Fruit fly (Drosophila melanogaster) S2 (cell line): ENCODE measurements around the gene SCCRO.

Source experiments
- CG8478 ChIP-seq: fragments of >200 bp; optimal IDR thresholded peaks from 2 replicates; lab custom pipeline; 2018
- CTCF ChIP-seq, 2 experiments: fragments of >200 bp; optimal IDR thresholded peaks; 2 replicates each; lab custom pipeline; 2018

The SCCRO gene

DNA sequence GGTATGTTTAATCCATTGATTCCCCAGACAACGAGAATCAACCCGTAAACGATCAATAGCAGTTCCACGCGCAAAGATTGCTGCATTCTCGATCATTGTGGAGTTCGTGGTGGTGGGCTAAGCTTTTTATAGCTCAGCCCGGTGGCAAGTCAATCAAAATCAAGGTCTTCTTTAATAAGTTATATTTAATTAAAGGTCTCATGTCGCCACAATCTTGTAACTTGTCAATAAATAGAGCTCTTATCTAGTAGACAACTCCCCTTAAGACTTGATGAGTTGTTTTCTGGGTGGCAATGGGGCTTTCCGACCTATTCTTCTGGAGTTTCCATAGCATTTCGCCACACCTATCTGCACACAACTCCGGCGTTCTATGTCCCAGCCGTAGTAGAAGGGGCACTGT, 35.1 kb upstream of the SCCRO start, which contains the start of gene CG42728:
Gene CG42728, minus strand, starts transcription at position 101 of the 400 bp plus-strand sequence.
- TF ChIP-seq CTCF (optimal IDR thresholded peaks at IDR 0.05; lab: Kevin White, UChicago) (no peak), CG8478 (lab: Kevin White, UChicago) (no peak)

DNA sequence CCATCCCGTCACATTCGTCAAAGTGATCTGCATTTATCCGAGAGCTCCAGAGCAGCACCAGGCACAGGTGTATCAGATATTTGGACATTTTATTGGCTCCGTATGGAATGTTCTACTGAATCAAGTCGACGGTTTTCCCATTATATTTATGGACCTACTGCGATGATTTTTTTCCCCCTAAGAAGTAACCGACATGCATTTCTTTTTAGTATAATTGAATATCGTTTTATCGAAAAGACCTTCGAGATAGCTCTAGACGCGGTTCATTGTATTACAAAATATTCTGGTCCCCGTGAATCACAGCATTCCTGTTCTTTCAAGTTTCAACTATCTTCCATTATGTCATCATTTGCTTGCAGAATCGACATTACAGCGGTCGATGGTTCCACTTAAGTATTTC, 34.1 kb upstream of the SCCRO start, which contains the start of gene obst-H:
Gene obst-H, minus strand, starts transcription at position 101 of the 400 bp plus-strand sequence.
- TF ChIP-seq CG8478 (lab: Kevin White, UChicago), result no peak
- no peak for TF ChIP-seq CTCF (optimal IDR thresholded peaks at IDR 0.05; lab: Kevin White, UChicago)

DNA sequence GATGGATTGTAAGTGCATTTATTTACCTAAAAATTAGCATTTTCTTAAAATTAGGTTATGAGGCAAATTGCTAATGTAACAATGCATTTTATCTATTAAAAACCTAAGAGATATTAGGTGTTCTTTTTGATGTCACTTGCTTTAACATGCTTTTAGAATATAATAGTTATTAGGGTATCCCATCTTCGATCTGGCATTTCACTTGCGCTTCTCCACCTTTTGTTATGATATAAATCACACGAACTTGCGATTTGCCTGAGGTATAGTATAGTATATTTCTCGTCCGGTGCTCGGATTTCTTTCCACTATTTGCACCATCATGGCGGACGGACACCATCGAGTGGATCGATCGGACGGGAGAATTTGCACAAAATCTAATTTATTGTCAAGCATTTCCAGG, 33.2 kb upstream of the SCCRO start:
- TF ChIP-seq CG8478 (lab: Kevin White, UChicago), result no peak
- TF ChIP-seq CTCF (optimal IDR thresholded peaks at IDR 0.05; lab: Kevin White, UChicago), result no peak

DNA sequence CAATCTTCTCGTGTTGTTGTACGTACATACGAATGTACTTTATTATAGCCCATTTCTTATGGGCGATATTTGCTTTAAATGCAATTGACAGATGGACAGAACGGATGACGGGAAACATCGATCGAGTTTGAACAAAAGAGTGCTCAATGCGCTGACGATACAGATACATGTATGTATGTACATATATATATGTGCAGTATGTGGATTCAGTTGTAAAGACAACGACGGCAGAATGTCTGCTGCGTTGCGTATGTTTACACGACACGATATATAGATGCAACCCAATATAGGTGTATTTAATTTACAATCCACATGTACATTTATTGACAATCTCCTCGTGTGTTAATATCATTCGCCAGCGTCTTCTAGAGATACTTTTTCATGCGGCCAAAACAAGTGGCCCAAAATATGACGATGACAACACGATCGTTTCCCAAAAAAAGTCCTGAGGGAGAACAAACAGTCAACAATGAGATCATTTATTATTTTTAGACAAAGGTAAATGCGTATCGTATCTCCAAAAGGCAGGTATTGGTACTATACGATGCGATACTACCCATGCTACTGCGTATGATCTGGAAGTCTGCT, 32.5 kb upstream of the SCCRO start:
- TF ChIP-seq CTCF (optimal IDR thresholded peaks at IDR 0.05; lab: Kevin White, UChicago) (no peak), CG8478 (lab: Kevin White, UChicago) (no peak)

DNA sequence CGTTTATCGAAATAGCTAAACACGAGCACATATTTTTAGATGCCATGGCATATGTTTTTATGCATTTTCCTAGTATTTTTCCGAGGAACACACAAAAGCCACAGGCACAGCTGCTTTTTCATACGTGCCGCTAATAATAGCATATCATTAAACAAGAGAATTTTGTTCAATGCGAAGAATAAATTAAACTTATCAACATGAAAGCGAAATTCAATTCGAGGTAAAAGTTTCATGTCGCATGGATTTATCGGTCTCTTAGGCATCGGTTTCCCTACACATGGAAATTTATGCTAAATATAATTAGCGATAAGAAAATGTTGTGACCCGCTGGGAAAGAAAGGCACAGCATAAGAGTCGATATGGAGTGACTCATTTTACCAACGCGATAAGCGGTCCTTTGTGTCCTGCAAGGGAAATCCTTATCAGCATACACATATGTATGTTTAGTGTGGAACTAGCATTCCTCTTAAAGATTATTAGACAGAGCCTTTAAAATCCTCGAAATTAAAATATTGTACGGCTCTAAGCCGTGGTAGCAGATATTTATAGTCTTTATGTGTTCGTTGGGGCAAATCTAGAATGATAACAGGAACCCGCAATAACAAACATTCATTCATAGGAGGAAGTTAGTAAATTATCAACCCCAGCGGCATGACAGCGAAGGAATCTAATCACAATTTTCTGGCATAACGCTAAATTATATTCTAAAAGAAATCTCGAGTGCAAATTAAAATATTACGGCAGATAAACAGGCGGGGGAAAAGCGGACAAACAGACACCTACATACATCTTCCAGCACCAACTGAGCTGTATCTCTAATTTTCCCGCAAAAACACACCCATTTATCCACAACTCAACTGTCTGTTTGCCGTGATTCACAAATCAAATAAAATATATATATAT, 31.6 kb upstream of the SCCRO start, which contains the start of gene CG43248:
Gene CG43248, minus strand, starts transcription at position 51 of the 903 bp plus-strand sequence.
- no peak for TF ChIP-seq CG8478 (lab: Kevin White, UChicago)
- TF ChIP-seq CTCF (optimal IDR thresholded peaks at IDR 0.05; lab: Kevin White, UChicago), result no peak

DNA sequence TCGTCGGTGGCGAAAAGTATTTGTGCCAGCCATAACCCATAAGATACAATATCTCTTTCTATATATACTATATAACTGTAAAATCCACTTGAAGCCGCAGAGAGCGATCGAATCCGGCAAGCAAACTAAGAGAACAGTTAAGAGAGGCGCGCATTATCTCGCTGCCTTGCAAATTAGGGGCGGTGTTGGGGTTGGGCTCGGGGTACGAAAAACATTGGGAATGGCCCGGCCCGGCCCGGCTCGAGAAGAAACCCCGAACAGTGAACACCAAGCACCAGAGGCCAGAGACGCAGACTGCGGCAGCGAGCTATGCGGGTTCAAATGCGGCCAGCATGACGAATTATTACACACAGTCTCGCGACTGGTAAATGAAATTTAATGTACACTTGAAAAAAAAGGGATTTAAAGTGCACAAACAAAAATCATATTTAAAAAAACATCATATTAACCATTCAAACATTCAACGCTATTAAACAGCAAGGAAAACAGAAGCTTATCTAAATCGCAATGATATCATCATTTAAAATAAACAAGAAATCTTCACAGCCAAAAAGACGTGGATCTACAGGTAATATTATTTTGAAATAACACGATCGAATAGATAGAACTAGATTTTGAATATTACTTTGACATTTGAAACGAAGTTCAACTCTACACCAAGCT, 30.7 kb upstream of the SCCRO start:
- TF ChIP-seq CTCF (optimal IDR thresholded peaks at IDR 0.05; lab: Kevin White, UChicago) (no peak), CG8478 (lab: Kevin White, UChicago) (no peak)

DNA sequence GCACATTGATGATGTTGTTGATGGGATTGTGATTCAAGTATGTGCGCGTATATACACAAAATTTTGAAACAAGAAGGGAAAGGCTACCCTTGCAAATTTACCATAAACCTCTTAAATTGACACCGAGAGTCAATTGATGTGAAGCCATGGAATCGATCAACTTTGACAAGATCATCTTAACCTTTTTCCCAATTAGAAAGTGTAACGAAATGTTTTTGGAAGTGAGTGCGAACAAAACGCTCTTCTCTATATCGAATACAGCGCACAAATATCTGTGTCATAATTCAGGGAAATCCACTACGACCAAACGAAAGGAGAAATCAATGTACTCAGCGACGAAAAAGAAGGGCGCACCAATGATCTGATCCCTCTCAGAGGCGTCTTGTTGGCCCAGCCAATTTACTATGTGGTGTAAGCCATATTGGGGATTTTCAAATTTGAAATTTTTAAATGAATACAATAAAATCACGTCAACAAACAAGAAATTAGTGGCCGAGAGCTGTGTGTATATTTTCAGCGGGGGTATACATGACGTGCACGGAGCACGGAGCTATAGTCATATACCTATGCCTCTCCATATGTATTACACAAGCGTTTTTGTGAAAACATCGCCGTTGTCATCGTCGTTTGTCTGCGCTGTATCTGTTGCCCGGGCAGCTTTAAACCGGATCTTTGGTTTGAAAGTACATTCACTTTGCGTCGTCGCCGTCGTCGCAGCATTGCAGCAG, 29.7 kb upstream of the SCCRO start:
- TF ChIP-seq CG8478 (lab: Kevin White, UChicago) (no peak), CTCF (optimal IDR thresholded peaks at IDR 0.05; lab: Kevin White, UChicago) (no peak)

DNA sequence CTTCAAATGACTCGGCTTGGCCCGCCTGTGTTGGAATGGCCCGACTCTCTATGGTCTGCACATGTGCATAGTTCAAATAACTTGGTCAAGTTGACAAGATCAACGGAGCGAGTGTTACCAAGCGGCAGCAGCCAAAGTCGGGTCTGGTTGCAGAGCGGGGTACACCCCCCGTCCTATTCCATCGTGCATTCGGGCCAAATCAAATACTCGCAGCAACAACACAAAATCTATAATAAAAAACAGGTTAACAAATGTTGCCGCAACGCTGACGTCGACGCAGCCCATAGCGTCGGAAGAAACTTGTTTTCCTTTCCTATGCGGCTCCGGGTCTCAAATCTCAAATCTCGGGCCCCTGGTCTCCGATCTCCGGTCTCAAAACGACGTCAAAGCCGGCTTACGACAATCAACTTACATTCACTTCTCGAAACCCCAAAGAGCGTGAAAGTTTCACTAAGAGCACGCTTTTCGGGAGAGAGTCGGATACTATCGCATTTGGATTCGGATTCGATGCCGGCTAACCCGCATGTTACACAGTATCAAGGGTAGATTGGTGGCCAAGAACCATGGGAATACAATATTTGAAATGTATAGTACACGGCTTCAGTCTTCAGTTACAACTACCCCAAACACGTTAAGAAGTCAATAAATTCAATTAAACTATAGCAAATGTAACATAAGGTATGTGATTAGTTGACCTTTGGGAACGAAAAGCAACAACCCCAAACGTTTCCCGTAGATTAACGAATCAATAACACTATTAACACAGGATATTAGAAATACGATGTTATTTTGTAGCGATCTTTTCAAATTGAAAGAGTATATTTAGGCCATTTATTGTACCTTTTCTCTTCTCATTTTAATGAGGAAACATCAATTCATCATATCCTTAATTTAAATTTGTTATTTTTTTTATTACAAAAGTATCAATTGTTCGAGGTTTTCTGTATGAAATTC, 28.7 kb upstream of the SCCRO start:
- TF ChIP-seq CG8478 (lab: Kevin White, UChicago) (no peak), CTCF (optimal IDR thresholded peaks at IDR 0.05; lab: Kevin White, UChicago) (no peak)

DNA sequence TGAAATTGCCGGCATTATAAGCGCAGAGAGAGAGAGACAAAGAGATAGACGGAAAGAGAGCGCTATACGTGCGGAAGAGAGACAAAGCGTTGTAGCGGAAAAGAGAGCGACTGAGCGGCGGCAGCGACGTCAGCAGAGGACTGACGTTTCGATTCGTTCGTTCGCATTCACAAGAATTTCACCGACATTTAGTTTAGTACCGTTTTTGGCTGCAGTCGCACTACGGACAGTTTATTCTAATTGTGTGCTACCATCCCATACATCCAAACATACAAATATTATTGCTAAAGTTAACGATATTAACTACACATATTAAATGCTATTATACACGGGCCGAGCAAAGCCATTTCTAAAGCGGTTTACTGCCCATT, 28.0 kb upstream of the SCCRO start, which contains the start of gene CrebA:
Gene CrebA, plus strand, starts transcription at position 168 of the 371 bp plus-strand sequence.
- TF ChIP-seq CTCF (optimal IDR thresholded peaks at IDR 0.05; lab: Kevin White, UChicago) (no peak), CG8478 (lab: Kevin White, UChicago) (no peak)

DNA sequence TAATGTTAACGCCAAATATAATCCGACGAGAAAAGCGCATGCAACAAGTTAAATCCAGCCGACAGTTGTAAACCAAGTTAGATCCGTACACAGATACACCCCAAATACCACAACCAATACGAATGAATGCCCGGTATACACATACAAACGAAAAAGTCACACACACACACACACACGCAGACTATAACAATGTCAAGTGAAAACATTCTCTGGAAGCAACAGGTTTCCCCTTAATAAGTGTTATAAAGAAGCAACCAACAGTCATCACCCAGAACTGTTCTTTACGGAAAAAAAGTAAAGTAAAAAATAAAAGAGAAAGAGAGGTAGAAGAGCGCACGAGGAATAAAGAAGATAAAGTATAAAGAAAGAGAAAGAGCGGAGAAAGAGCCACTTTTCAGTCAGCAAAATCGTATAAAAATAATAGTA, 27.4 kb upstream of the SCCRO start:
- TF ChIP-seq CTCF (optimal IDR thresholded peaks at IDR 0.05; lab: Kevin White, UChicago) (no peak), CG8478 (lab: Kevin White, UChicago) (no peak)

DNA sequence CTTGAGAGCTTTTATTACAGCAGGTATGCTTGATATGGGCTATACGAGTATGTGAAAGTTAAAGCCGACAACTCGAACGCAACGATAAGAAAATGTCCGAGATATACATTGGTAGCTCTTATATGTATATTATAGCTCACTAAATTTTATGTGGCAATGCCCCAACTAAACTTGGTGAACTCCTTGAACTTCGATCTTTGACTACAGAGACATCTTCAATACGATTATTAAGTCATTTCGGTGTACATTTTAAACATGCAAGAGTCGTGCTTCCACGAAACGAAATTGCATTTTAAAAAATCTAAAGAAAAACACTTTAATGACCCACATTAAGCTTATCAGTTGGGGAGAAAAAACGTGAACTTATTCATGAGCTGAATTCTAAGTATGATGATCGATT, 26.7 kb upstream of the SCCRO start:
- TF ChIP-seq CG8478 (lab: Kevin White, UChicago) (no peak), CTCF (optimal IDR thresholded peaks at IDR 0.05; lab: Kevin White, UChicago) (no peak)

DNA sequence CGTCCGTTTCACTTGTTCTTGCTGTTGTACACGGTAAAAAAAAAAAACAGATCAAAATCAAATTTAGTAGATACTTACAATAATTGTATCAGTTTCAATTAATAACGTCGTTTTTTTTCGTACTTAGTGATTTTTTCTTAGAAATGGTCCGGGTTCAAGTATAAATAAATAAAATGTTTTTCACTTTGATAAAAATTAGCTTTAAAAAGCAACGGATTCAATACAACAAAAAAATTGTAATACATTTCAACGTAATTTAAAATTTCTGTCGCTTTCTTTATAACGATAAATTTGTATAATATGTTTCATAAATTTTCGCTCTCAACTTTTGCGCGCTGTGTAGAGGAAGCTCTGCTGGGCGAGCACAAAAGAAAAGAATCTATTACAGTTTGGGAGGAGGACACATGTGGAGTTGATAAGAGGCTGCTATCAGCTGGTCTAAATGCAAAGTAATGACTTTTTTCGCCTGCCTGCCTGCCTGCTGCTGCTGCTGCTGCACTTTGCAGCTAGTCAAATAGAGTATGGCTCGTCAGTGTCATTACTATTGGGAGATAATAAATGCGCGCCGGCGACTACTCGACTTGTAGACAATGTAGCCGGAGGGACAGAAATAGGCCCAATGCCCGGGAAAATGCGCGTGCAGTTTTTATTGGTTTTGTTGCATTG, 25.2 kb upstream of the SCCRO start:
- TF ChIP-seq CTCF (optimal IDR thresholded peaks at IDR 0.05; lab: Kevin White, UChicago) (no peak), CG8478 (lab: Kevin White, UChicago) (no peak)
